Fruit fly (Drosophila melanogaster) whole organism, embryonic: ENCODE data around the gene CG42232.

ENCODE experiments used
- Atf-2 ChIP-seq: fragments of 200-800 bp; sonication (Bioruptor generic); optimal IDR thresholded peaks from 2 replicates; lab custom pipeline; 2016; ENCODE audit warnings: missing biosample characterization, missing genetic modification characterization
- BEAF-32 ChIP-seq: fragments of 200-800 bp; sonication (Bioruptor generic); optimal IDR thresholded peaks from 3 replicates; lab custom pipeline; 2017; ENCODE audit warnings: missing biosample characterization, missing genetic modification characterization, mild to moderate bottlenecking, moderate library complexity, missing genetic modification reagents
- Blimp-1 ChIP-seq: fragments of 200-800 bp; sonication (Bioruptor generic); optimal IDR thresholded peaks from 3 replicates; lab custom pipeline; 2018; ENCODE audit warnings: missing biosample characterization, missing genetic modification characterization, mild to moderate bottlenecking, moderate library complexity, missing genetic modification reagents
- CG11696 ChIP-seq: fragments of 200-800 bp; sonication (Bioruptor generic); IDR thresholded peaks from 2 replicates; pipeline ENCODE4 v1.3.6; 2022; ENCODE audit warnings: missing biosample characterization, missing genetic modification characterization
- CG13123 ChIP-seq: fragments of 200-800 bp; sonication (Bioruptor generic); optimal IDR thresholded peaks from 2 replicates; lab custom pipeline; 2016; ENCODE audit warnings: missing biosample characterization, missing genetic modification characterization
- CG15073 ChIP-seq: fragments of 200-800 bp; sonication (Bioruptor generic); optimal IDR thresholded peaks from 2 replicates; lab custom pipeline; 2016; ENCODE audit warnings: missing biosample characterization, missing genetic modification characterization
- CG15696 ChIP-seq: fragments of 200-800 bp; sonication (Bioruptor generic); optimal IDR thresholded peaks from 2 replicates; lab custom pipeline; 2019; ENCODE audit warnings: missing biosample characterization, mild to moderate bottlenecking, missing genetic modification characterization, moderate library complexity
- CG17912 ChIP-seq: fragments of 200-800 bp; sonication (Bioruptor generic); optimal IDR thresholded peaks from 2 replicates; lab custom pipeline; 2018; ENCODE audit warnings: missing biosample characterization, mild to moderate bottlenecking, missing genetic modification characterization
- CG18262 ChIP-seq: fragments of 200-800 bp; optimal IDR thresholded peaks from 3 replicates; lab custom pipeline; 2019; ENCODE audit warnings: missing biosample characterization, mild to moderate bottlenecking, missing genetic modification characterization, moderate library complexity
- CG18764 ChIP-seq: fragments of 200-800 bp; sonication (Bioruptor generic); optimal IDR thresholded peaks from 3 replicates; lab custom pipeline; 2016; ENCODE audit warnings: missing biosample characterization, missing genetic modification characterization
- CG2129 ChIP-seq: fragments of 200-800 bp; sonication (Bioruptor generic); IDR thresholded peaks from 2 replicates; pipeline ENCODE4 v1.3.6; 2022; ENCODE audit warnings: missing biosample characterization, missing genetic modification characterization; ENCODE audit not compliant: partially characterized antibody
- CG2202 ChIP-seq: fragments of 200-800 bp; sonication (Bioruptor generic); optimal IDR thresholded peaks from 2 replicates; lab custom pipeline; 2018; ENCODE audit warnings: missing biosample characterization, mild to moderate bottlenecking, missing genetic modification characterization
- CG4282 ChIP-seq: fragments of 200-800 bp; sonication (Bioruptor generic); optimal IDR thresholded peaks from 2 replicates; lab custom pipeline; 2016; ENCODE audit warnings: missing biosample characterization, missing genetic modification characterization
- CG4854 ChIP-seq: fragments of 200-800 bp; sonication (Bioruptor generic); optimal IDR thresholded peaks from 2 replicates; lab custom pipeline; 2016; ENCODE audit warnings: missing biosample characterization, missing genetic modification characterization, inconsistent platforms
- CG6854 ChIP-seq: fragments of 200-800 bp; sonication (Bioruptor generic); optimal IDR thresholded peaks from 3 replicates; lab custom pipeline; 2017; ENCODE audit warnings: missing biosample characterization, mild to moderate bottlenecking, missing genetic modification characterization
- CG8765 ChIP-seq: fragments of 200-800 bp; sonication (Bioruptor generic); IDR thresholded peaks from 2 replicates; pipeline ENCODE4 v1.3.6; 2022; ENCODE audit warnings: missing biosample characterization, missing genetic modification characterization
- CkIIα-i1 ChIP-seq: fragments of 200-800 bp; sonication (Bioruptor generic); IDR thresholded peaks from 2 replicates; pipeline ENCODE4 v1.3.6; 2022; ENCODE audit warnings: missing biosample characterization, missing genetic modification characterization
- Dad ChIP-seq: fragments of 200-800 bp; sonication (Bioruptor generic); optimal IDR thresholded peaks from 3 replicates; lab custom pipeline; 2016; ENCODE audit warnings: missing biosample characterization, missing genetic modification characterization
- Eip74EF ChIP-seq, 2 experiments: fragments of 200-800 bp in 1 of 2; fragments of >200 bp in 1 of 2; sonication (Bioruptor generic) in 1 of 2; optimal IDR thresholded peaks; 2 replicates each; lab custom pipeline; 2017 to 2019; ENCODE audit warnings: missing biosample characterization in 2 of 2, missing genetic modification characterization in 2 of 2, mild to moderate bottlenecking in 1 of 2, moderate library complexity in 1 of 2
- Lhr ChIP-seq: fragments of 200-800 bp; sonication (Bioruptor generic); optimal IDR thresholded peaks from 3 replicates; lab custom pipeline; 2017; ENCODE audit warnings: mild to moderate bottlenecking, missing biosample characterization, missing genetic modification reagents, missing genetic modification characterization
- Mes4 ChIP-seq: fragments of 200-800 bp; sonication (Bioruptor generic); optimal IDR thresholded peaks from 2 replicates; lab custom pipeline; 2016; ENCODE audit warnings: missing biosample characterization, missing genetic modification characterization
- Nf-YA ChIP-seq: fragments of 200-800 bp; sonication (Bioruptor generic); IDR thresholded peaks from 2 replicates; pipeline ENCODE4 v1.3.6; 2022; ENCODE audit warnings: missing biosample characterization, missing genetic modification characterization
- Oli ChIP-seq: fragments of 200-800 bp; sonication (Bioruptor generic); optimal IDR thresholded peaks from 2 replicates; lab custom pipeline; 2018; ENCODE audit warnings: missing biosample characterization, mild to moderate bottlenecking, missing genetic modification characterization, moderate library complexity
- Side ChIP-seq: fragments of 200-800 bp; sonication (Bioruptor generic); optimal IDR thresholded peaks from 2 replicates; lab custom pipeline; 2016; ENCODE audit warnings: missing biosample characterization, missing genetic modification characterization
- Stat92E ChIP-seq, 3 experiments: fragments of >200 bp in 2 of 3; fragments of 200-800 bp in 1 of 3; sonication (Bioruptor generic) in 1 of 3; optimal IDR thresholded peaks; 2 replicates each; lab custom pipeline; 2017 to 2019; ENCODE audit warnings: missing biosample characterization in 3 of 3, missing genetic modification characterization in 3 of 3, mild to moderate bottlenecking in 1 of 3, moderate library complexity in 1 of 3
- Trl ChIP-seq, 3 experiments: fragments of >200 bp in 2 of 3; fragments of 200-800 bp in 1 of 3; sonication (Bioruptor generic) in 1 of 3; optimal IDR thresholded peaks; 2 replicates in 1 of 3; 3 replicates in 2 of 3; lab custom pipeline; 2016 to 2017; ENCODE audit warnings: missing biosample characterization in 1 of 3, missing genetic modification characterization in 1 of 3
- ap ChIP-seq: fragments of 200-800 bp; sonication (Bioruptor generic); IDR thresholded peaks from 2 replicates; pipeline ENCODE4 v1.3.6; 2022; ENCODE audit warnings: missing biosample characterization, missing genetic modification characterization
- bowl ChIP-seq: fragments of 200-800 bp; sonication (Bioruptor generic); IDR thresholded peaks from 2 replicates; pipeline ENCODE4 v1.3.6; 2022; ENCODE audit warnings: missing biosample characterization, missing genetic modification characterization
- bsh ChIP-seq, 2 experiments: fragments of 200-800 bp; sonication (Bioruptor generic); optimal IDR thresholded peaks; 2 replicates each; lab custom pipeline; 2017 to 2018; ENCODE audit warnings: mild to moderate bottlenecking in 2 of 2, missing biosample characterization in 2 of 2, missing genetic modification characterization in 2 of 2, moderate library complexity in 1 of 2
- caup ChIP-seq: fragments of 200-800 bp; sonication (Bioruptor generic); optimal IDR thresholded peaks from 3 replicates; lab custom pipeline; 2017; ENCODE audit warnings: missing biosample characterization, mild to moderate bottlenecking, missing genetic modification characterization, moderate library complexity; ENCODE audit not compliant: severe bottlenecking
- chinmo ChIP-seq: fragments of 200-800 bp; sonication (Bioruptor generic); IDR thresholded peaks from 4 replicates; pipeline ENCODE4 v1.3.6; 2022; ENCODE audit warnings: missing biosample characterization, missing genetic modification characterization; ENCODE audit not compliant: partially characterized antibody
- da ChIP-seq: fragments of 200-800 bp; sonication (Bioruptor generic); optimal IDR thresholded peaks from 2 replicates; lab custom pipeline; 2016; ENCODE audit warnings: missing biosample characterization, missing genetic modification characterization
- disco-r ChIP-seq: fragments of 200-800 bp; sonication (Bioruptor generic); optimal IDR thresholded peaks from 2 replicates; lab custom pipeline; 2016; ENCODE audit warnings: missing biosample characterization, missing genetic modification characterization
- hkb ChIP-seq, 2 experiments: fragments of 200-800 bp in 1 of 2; fragments of >200 bp in 1 of 2; sonication (Bioruptor generic) in 1 of 2; IDR thresholded peaks in 1 of 2; optimal IDR thresholded peaks in 1 of 2; 2 replicates each; pipeline versions ENCODE4 v1.3.6 to Lab custom; 2017 to 2022; ENCODE audit warnings: missing biosample characterization in 1 of 2, missing genetic modification characterization in 1 of 2
- ind ChIP-seq: fragments of 200-800 bp; sonication (Bioruptor generic); optimal IDR thresholded peaks from 3 replicates; lab custom pipeline; 2016; ENCODE audit warnings: missing biosample characterization, missing genetic modification characterization
- jumu ChIP-seq: fragments of 200-800 bp; sonication (Bioruptor generic); optimal IDR thresholded peaks from 3 replicates; lab custom pipeline; 2016; ENCODE audit warnings: missing biosample characterization, missing genetic modification characterization
- mam ChIP-seq: fragments of 200-800 bp; sonication (Bioruptor generic); optimal IDR thresholded peaks from 3 replicates; lab custom pipeline; 2016; ENCODE audit warnings: missing biosample characterization, missing genetic modification characterization
- nmo ChIP-seq: fragments of 200-800 bp; sonication (Bioruptor generic); optimal IDR thresholded peaks from 2 replicates; lab custom pipeline; 2018; ENCODE audit warnings: missing biosample characterization, mild to moderate bottlenecking, missing genetic modification characterization, moderate library complexity
- onecut ChIP-seq: fragments of 200-800 bp; sonication (Bioruptor generic); IDR thresholded peaks from 2 replicates; pipeline ENCODE4 v1.3.6; 2022; ENCODE audit warnings: missing biosample characterization, missing genetic modification characterization
- pan ChIP-seq, 4 experiments: fragments of >200 bp in 3 of 4; fragments of 200-800 bp in 1 of 4; sonication (Bioruptor generic) in 1 of 4; optimal IDR thresholded peaks in 3 of 4; IDR thresholded peaks in 1 of 4; 2 replicates each; pipeline versions ENCODE4 v1.3.6 to Lab custom; 2017 to 2022; ENCODE audit warnings: missing biosample characterization in 2 of 4, missing genetic modification characterization in 2 of 4, mixed read lengths in 1 of 4
- pnt ChIP-seq: fragments of 200-800 bp; sonication (Bioruptor generic); optimal IDR thresholded peaks from 3 replicates; lab custom pipeline; 2016; ENCODE audit warnings: missing biosample characterization, missing genetic modification characterization
- pum ChIP-seq: fragments of 200-800 bp; sonication (Bioruptor generic); optimal IDR thresholded peaks from 2 replicates; lab custom pipeline; 2016; ENCODE audit warnings: missing biosample characterization, missing genetic modification characterization
- sc ChIP-seq, 3 experiments: fragments of >200 bp in 2 of 3; fragments of 200-800 bp in 1 of 3; sonication (Bioruptor generic) in 1 of 3; optimal IDR thresholded peaks; 2 replicates in 2 of 3; 3 replicates in 1 of 3; lab custom pipeline; 2017; ENCODE audit warnings: mild to moderate bottlenecking in 1 of 3, missing biosample characterization in 1 of 3, missing genetic modification characterization in 1 of 3, missing genetic modification reagents in 1 of 3
- schlank ChIP-seq: fragments of 200-800 bp; sonication (Bioruptor generic); optimal IDR thresholded peaks from 2 replicates; lab custom pipeline; 2018; ENCODE audit warnings: missing biosample characterization, mild to moderate bottlenecking, missing genetic modification characterization
- tin ChIP-seq: fragments of 200-800 bp; sonication (Bioruptor generic); optimal IDR thresholded peaks from 3 replicates; lab custom pipeline; 2016; ENCODE audit warnings: missing biosample characterization, missing genetic modification characterization
- usp ChIP-seq: fragments of >200 bp; optimal IDR thresholded peaks from 2 replicates; lab custom pipeline; 2017; ENCODE audit warnings: missing biosample characterization, missing genetic modification characterization
- vvl ChIP-seq: fragments of 200-800 bp; sonication (Bioruptor generic); IDR thresholded peaks from 2 replicates; pipeline ENCODE4 v1.3.6; 2022; ENCODE audit warnings: missing biosample characterization, missing genetic modification characterization
- wek ChIP-seq: fragments of 200-800 bp; sonication (Bioruptor generic); optimal IDR thresholded peaks from 3 replicates; lab custom pipeline; 2018; ENCODE audit warnings: missing biosample characterization, mild to moderate bottlenecking, missing genetic modification characterization, moderate library complexity

Gene CG42232

dm6 chr3R:16432665-16433065 lies 36.8 kb downstream of the CG42232 start, which contains the start of gene Fntb (continued):
- TF ChIP-seq Side (GFP tag; lab: Kevin White, UChicago) (no peak), tin (GFP tag; lab: Kevin White, UChicago) (peak; percentile 60), CG2129 (GFP tag; lab: Robert Waterston, UW) (no peak), sc (optimal IDR thresholded peaks at IDR 0.05; lab: Kevin White, UChicago) (no peak), sc (GFP tag; optimal IDR thresholded peaks at IDR 0.05; lab: Kevin White, UChicago) (peak; percentile 39), Eip74EF (GFP tag; optimal IDR thresholded peaks at IDR 0.05; lab: Kevin White, UChicago) (no peak), Atf-2 (GFP tag; lab: Kevin White, UChicago) (no peak), pnt (GFP tag; lab: Kevin White, UChicago) (no peak), caup (GFP tag; lab: Kevin White, UChicago) (peak; percentile 72), Oli (tag; lab: Kevin White, UChicago) (peak; percentile 68), bsh (GFP tag; optimal IDR thresholded peaks at IDR 0.05; lab: Kevin White, UChicago) (peak in 1 of 2 experiments; percentile 74), da (GFP tag; lab: Kevin White, UChicago) (no peak), CG11696 (GFP tag; lab: Robert Waterston, UW) (0 out of 2 replicates have a peak, but pooled peaks have one; percentile 20), CG4854 (GFP tag; lab: Kevin White, UChicago) (no peak), CG17912 (no peak), vvl (GFP tag; lab: Robert Waterston, UW) (peak; percentile 68), CkIIα-i1 (GFP tag; lab: Robert Waterston, UW) (no peak), schlank (peak; percentile 33), CG18262 (tag; lab: Kevin White, UChicago) (peak; percentile 77), Lhr (peak; percentile 15), mam (peak; percentile 46), chinmo (GFP tag; lab: Robert Waterston, UW) (no peak), hkb (optimal IDR thresholded peaks at IDR 0.05; lab: Kevin White, UChicago) (no peak), hkb (GFP tag; IDR thresholded peaks at IDR 0.05; lab: Robert Waterston, UW) (peak; percentile 65), onecut (GFP tag; lab: Robert Waterston, UW) (no peak), Nf-YA (GFP tag; lab: Robert Waterston, UW) (no peak), CG4282 (no peak), jumu (GFP tag; lab: Kevin White, UChicago) (peak; percentile 31), Dad (GFP tag; lab: Kevin White, UChicago) (no peak), pum (no peak), CG8765 (GFP tag; lab: Robert Waterston, UW) (no peak), usp (GFP tag; lab: Kevin White, UChicago) (no peak), CG15073 (GFP tag; lab: Kevin White, UChicago) (peak; percentile 13), Mes4 (GFP tag; lab: Kevin White, UChicago) (no peak), CG6854 (GFP tag; lab: Kevin White, UChicago) (no peak), Trl (optimal IDR thresholded peaks at IDR 0.05; lab: Kevin White, UChicago) (no peak), Trl (GFP tag; optimal IDR thresholded peaks at IDR 0.05; lab: Kevin White, UChicago) (no peak), nmo (peak; percentile 79), ind (GFP tag; lab: Kevin White, UChicago) (peak; percentile 72), Stat92E (GFP tag; optimal IDR thresholded peaks at IDR 0.05; lab: Kevin White, UChicago) (no peak), bowl (GFP tag; lab: Robert Waterston, UW) (no peak), CG2202 (tag; lab: Kevin White, UChicago) (peak; percentile 26), disco-r (GFP tag; lab: Kevin White, UChicago) (no peak), BEAF-32 (GFP tag; lab: Kevin White, UChicago) (peak; percentile 31), Blimp-1 (no peak), ap (GFP tag; lab: Robert Waterston, UW) (0 out of 2 replicates have a peak, but pooled peaks have one; percentile 35), CG15696 (tag; lab: Kevin White, UChicago) (peak; percentile 54), pan (optimal IDR thresholded peaks at IDR 0.05; lab: Kevin White, UChicago) (no peak), pan (GFP tag; optimal IDR thresholded peaks at IDR 0.05 in 1 of 2, IDR thresholded peaks at IDR 0.05 in 1 of 2) (peak in 1 of 2 experiments; percentile 58), CG13123 (GFP tag; lab: Kevin White, UChicago) (no peak), CG18764 (GFP tag; lab: Kevin White, UChicago) (peak; percentile 51), wek (GFP tag; lab: Kevin White, UChicago) (peak; percentile 94)
